Fruit fly (Drosophila melanogaster) whole organism, embryonic: ENCODE data around the gene Mtr3.
A peak's percentile ranks its signal among the peaks of the same experiment; 100 is the strongest.

Experiments used
- Ada2b ChIP-seq: fragments of 200-800 bp; sonication (Bioruptor generic); IDR thresholded peaks from 2 replicates; pipeline ENCODE4 v1.3.6; 2022; ENCODE audit warnings: missing biosample characterization, missing genetic modification characterization
- Antp ChIP-seq: fragments of 200-800 bp; sonication (Bioruptor generic); optimal IDR thresholded peaks from 3 replicates; lab custom pipeline; 2016; ENCODE audit warnings: missing biosample characterization, missing genetic modification characterization
- Atf6 ChIP-seq: fragments of 200-800 bp; sonication (Bioruptor generic); IDR thresholded peaks from 2 replicates; pipeline ENCODE4 v1.3.6; 2022; ENCODE audit warnings: missing biosample characterization, missing genetic modification characterization
- CG10543 ChIP-seq: fragments of 200-800 bp; sonication (Bioruptor generic); optimal IDR thresholded peaks from 3 replicates; lab custom pipeline; 2017; ENCODE audit warnings: missing biosample characterization, mild to moderate bottlenecking, missing genetic modification characterization, moderate library complexity
- CG11560 ChIP-seq: fragments of 200-800 bp; sonication (Bioruptor generic); IDR thresholded peaks from 3 replicates; pipeline ENCODE4 v1.3.6; 2022; ENCODE audit warnings: missing biosample characterization, missing genetic modification characterization
- CG17186 ChIP-seq: fragments of 200-800 bp; sonication (Bioruptor generic); optimal IDR thresholded peaks from 3 replicates; lab custom pipeline; 2017; ENCODE audit warnings: missing biosample characterization, missing genetic modification reagents, missing genetic modification characterization
- CG17829 ChIP-seq: fragments of 200-800 bp; optimal IDR thresholded peaks from 2 replicates; lab custom pipeline; 2019; ENCODE audit warnings: missing biosample characterization, mild to moderate bottlenecking, missing genetic modification characterization, moderate library complexity
- CG1792 ChIP-seq: fragments of 200-800 bp; sonication (Bioruptor generic); optimal IDR thresholded peaks from 2 replicates; lab custom pipeline; 2016; ENCODE audit warnings: missing biosample characterization, missing genetic modification characterization
- CG2889 ChIP-seq: fragments of 200-800 bp; sonication (Bioruptor generic); IDR thresholded peaks from 3 replicates; pipeline ENCODE4 v1.3.6; 2022; ENCODE audit warnings: missing biosample characterization, missing genetic modification characterization
- CG5180 ChIP-seq: fragments of 200-800 bp; sonication (Bioruptor generic); optimal IDR thresholded peaks from 3 replicates; lab custom pipeline; 2017; ENCODE audit warnings: missing biosample characterization, missing genetic modification characterization, mild to moderate bottlenecking, moderate library complexity, missing genetic modification reagents
- CG6272 ChIP-seq: fragments of 200-800 bp; sonication (Bioruptor generic); IDR thresholded peaks from 2 replicates; pipeline ENCODE4 v1.3.6; 2022; ENCODE audit warnings: missing biosample characterization, missing genetic modification characterization
- CG6654 ChIP-seq: fragments of 200-800 bp; sonication (Bioruptor generic); optimal IDR thresholded peaks from 2 replicates; lab custom pipeline; 2017; ENCODE audit warnings: missing biosample characterization, mild to moderate bottlenecking, missing genetic modification characterization
- CG7745 ChIP-seq: fragments of 200-800 bp; sonication (Bioruptor generic); optimal IDR thresholded peaks from 2 replicates; lab custom pipeline; 2018; ENCODE audit warnings: missing biosample characterization, mild to moderate bottlenecking, missing genetic modification characterization, moderate library complexity
- CG8281 ChIP-seq: fragments of 200-800 bp; sonication (Bioruptor generic); optimal IDR thresholded peaks from 2 replicates; lab custom pipeline; 2018; ENCODE audit warnings: missing biosample characterization, mild to moderate bottlenecking, missing genetic modification characterization, moderate library complexity
- CG9932 ChIP-seq: fragments of 200-800 bp; sonication (Bioruptor generic); IDR thresholded peaks from 2 replicates; pipeline ENCODE4 v1.3.6; 2022; ENCODE audit warnings: missing biosample characterization, missing genetic modification characterization
- CHES-1-like ChIP-seq: fragments of 200-800 bp; sonication (Bioruptor generic); optimal IDR thresholded peaks from 2 replicates; lab custom pipeline; 2016; ENCODE audit warnings: missing biosample characterization, missing genetic modification characterization
- CTCF ChIP-seq: fragments of 200-800 bp; sonication (Bioruptor generic); optimal IDR thresholded peaks from 2 replicates; lab custom pipeline; 2017; ENCODE audit warnings: missing biosample characterization, mild to moderate bottlenecking, missing genetic modification characterization, moderate library complexity
- CoRest ChIP-seq: fragments of 200-800 bp; sonication (Bioruptor generic); optimal IDR thresholded peaks from 3 replicates; lab custom pipeline; 2018; ENCODE audit warnings: missing biosample characterization, mild to moderate bottlenecking, missing genetic modification characterization, moderate library complexity
- Fer3 ChIP-seq: fragments of 200-800 bp; sonication (Bioruptor generic); optimal IDR thresholded peaks from 2 replicates; lab custom pipeline; 2018; ENCODE audit warnings: missing biosample characterization, mild to moderate bottlenecking, missing genetic modification characterization, moderate library complexity
- Kr ChIP-seq: fragments of 200-800 bp; sonication (Bioruptor generic); optimal IDR thresholded peaks from 2 replicates; lab custom pipeline; 2017; ENCODE audit warnings: missing biosample characterization, mild to moderate bottlenecking, missing genetic modification characterization
- Max ChIP-seq: fragments of 200-800 bp; sonication (Bioruptor generic); optimal IDR thresholded peaks from 2 replicates; lab custom pipeline; 2016; ENCODE audit warnings: missing biosample characterization, mild to moderate bottlenecking, missing genetic modification characterization
- Pdp1 ChIP-seq, 2 experiments: fragments of 200-800 bp; sonication (Bioruptor generic); optimal IDR thresholded peaks; 3 replicates each; lab custom pipeline; 2016; ENCODE audit warnings: missing biosample characterization in 2 of 2, missing genetic modification characterization in 2 of 2, mild to moderate bottlenecking in 1 of 2, moderate library complexity in 1 of 2
- Rfx ChIP-seq: fragments of 200-800 bp; sonication (Bioruptor generic); IDR thresholded peaks from 2 replicates; pipeline ENCODE4 v1.3.6; 2022; ENCODE audit warnings: missing biosample characterization, missing genetic modification characterization
- Spps ChIP-seq: fragments of 200-800 bp; sonication (Bioruptor generic); optimal IDR thresholded peaks from 2 replicates; lab custom pipeline; 2018; ENCODE audit warnings: missing biosample characterization, mild to moderate bottlenecking, missing genetic modification characterization
- Sry-β ChIP-seq: fragments of 200-800 bp; sonication (Bioruptor generic); optimal IDR thresholded peaks from 2 replicates; lab custom pipeline; 2018; ENCODE audit warnings: missing biosample characterization, mild to moderate bottlenecking, missing genetic modification characterization, moderate library complexity
- abd-A ChIP-seq: fragments of 200-800 bp; sonication (Bioruptor generic); optimal IDR thresholded peaks from 3 replicates; lab custom pipeline; 2019; ENCODE audit warnings: missing biosample characterization, mild to moderate bottlenecking, missing genetic modification characterization, moderate library complexity
- ap ChIP-seq: fragments of 200-800 bp; sonication (Bioruptor generic); IDR thresholded peaks from 2 replicates; pipeline ENCODE4 v1.3.6; 2022; ENCODE audit warnings: missing biosample characterization, missing genetic modification characterization
- chm ChIP-seq: fragments of 200-800 bp; sonication (Bioruptor generic); IDR thresholded peaks from 2 replicates; pipeline ENCODE4 v1.3.6; 2022; ENCODE audit warnings: missing biosample characterization, missing genetic modification characterization
- dati ChIP-seq: fragments of 200-800 bp; sonication (Bioruptor generic); IDR thresholded peaks from 2 replicates; pipeline ENCODE4 v1.3.6; 2022; ENCODE audit warnings: missing biosample characterization, missing genetic modification characterization
- eve ChIP-seq, 2 experiments: fragments of >200 bp; optimal IDR thresholded peaks; 2 replicates each; lab custom pipeline; 2017; ENCODE audit warnings: missing biosample characterization in 2 of 2, missing genetic modification characterization in 2 of 2
- fd102C ChIP-seq: fragments of 200-800 bp; sonication (Bioruptor generic); optimal IDR thresholded peaks from 2 replicates; lab custom pipeline; 2018; ENCODE audit warnings: missing biosample characterization, mild to moderate bottlenecking, missing genetic modification characterization, moderate library complexity
- gem ChIP-seq: fragments of 200-800 bp; sonication (Bioruptor generic); optimal IDR thresholded peaks from 2 replicates; lab custom pipeline; 2019; ENCODE audit warnings: missing biosample characterization, mild to moderate bottlenecking, missing genetic modification characterization, moderate library complexity
- gfzf ChIP-seq: fragments of 200-800 bp; sonication (Bioruptor generic); optimal IDR thresholded peaks from 2 replicates; lab custom pipeline; 2016; ENCODE audit warnings: missing biosample characterization, mild to moderate bottlenecking, missing genetic modification characterization, moderate library complexity
- hbn ChIP-seq: fragments of 200-800 bp; sonication (Bioruptor generic); IDR thresholded peaks from 2 replicates; pipeline ENCODE4 v1.3.6; 2022; ENCODE audit warnings: missing biosample characterization, missing genetic modification characterization; ENCODE audit not compliant: partially characterized antibody
- hth ChIP-seq: fragments of >200 bp; optimal IDR thresholded peaks from 2 replicates; lab custom pipeline; 2017; ENCODE audit warnings: inconsistent platforms
- ind ChIP-seq: fragments of 200-800 bp; sonication (Bioruptor generic); optimal IDR thresholded peaks from 3 replicates; lab custom pipeline; 2016; ENCODE audit warnings: missing biosample characterization, missing genetic modification characterization
- klu ChIP-seq: fragments of 200-800 bp; sonication (Bioruptor generic); IDR thresholded peaks from 2 replicates; pipeline ENCODE4 v1.3.6; 2022; ENCODE audit warnings: missing biosample characterization, missing genetic modification characterization
- lola ChIP-seq, 3 experiments: fragments of >200 bp in 2 of 3; fragments of 200-800 bp in 1 of 3; sonication (Bioruptor generic) in 1 of 3; optimal IDR thresholded peaks; 2 replicates each; lab custom pipeline; 2017 to 2019; ENCODE audit warnings: missing biosample characterization in 3 of 3, missing genetic modification characterization in 3 of 3, mild to moderate bottlenecking in 1 of 3, moderate library complexity in 1 of 3
- nerfin-1 ChIP-seq: fragments of 200-800 bp; sonication (Bioruptor generic); optimal IDR thresholded peaks from 3 replicates; lab custom pipeline; 2019; ENCODE audit warnings: missing biosample characterization, mild to moderate bottlenecking, missing genetic modification characterization, moderate library complexity
- prd ChIP-seq, 3 experiments: fragments of >200 bp in 2 of 3; fragments of 200-800 bp in 1 of 3; sonication (Bioruptor generic) in 1 of 3; optimal IDR thresholded peaks in 2 of 3; IDR thresholded peaks in 1 of 3; 2 replicates in 2 of 3; 3 replicates in 1 of 3; pipeline versions ENCODE4 v1.3.6 to Lab custom; 2017 to 2022; ENCODE audit warnings: missing biosample characterization in 1 of 3, missing genetic modification characterization in 1 of 3
- salm ChIP-seq: fragments of 200-800 bp; sonication (Bioruptor generic); optimal IDR thresholded peaks from 2 replicates; lab custom pipeline; 2018; ENCODE audit warnings: missing biosample characterization, mild to moderate bottlenecking, missing genetic modification characterization
- sc ChIP-seq, 3 experiments: fragments of >200 bp in 2 of 3; fragments of 200-800 bp in 1 of 3; sonication (Bioruptor generic) in 1 of 3; optimal IDR thresholded peaks; 2 replicates in 2 of 3; 3 replicates in 1 of 3; lab custom pipeline; 2017; ENCODE audit warnings: mild to moderate bottlenecking in 1 of 3, missing biosample characterization in 1 of 3, missing genetic modification characterization in 1 of 3, missing genetic modification reagents in 1 of 3
- sens ChIP-seq: fragments of 200-800 bp; sonication (Bioruptor generic); peaks from one replicate; lab custom pipeline; 2016; ENCODE audit warnings: missing biosample characterization, missing genetic modification characterization
- slp2 ChIP-seq: fragments of 200-800 bp; sonication (Bioruptor generic); optimal IDR thresholded peaks from 2 replicates; lab custom pipeline; 2016; ENCODE audit warnings: missing biosample characterization, missing genetic modification characterization
- trem ChIP-seq: fragments of 200-800 bp; optimal IDR thresholded peaks from 3 replicates; lab custom pipeline; 2019; ENCODE audit warnings: missing biosample characterization, mild to moderate bottlenecking, missing genetic modification characterization, moderate library complexity
- vnd ChIP-seq: fragments of 200-800 bp; sonication (Bioruptor generic); IDR thresholded peaks from 3 replicates; pipeline ENCODE4 v1.3.6; 2022; ENCODE audit warnings: missing biosample characterization, missing genetic modification characterization; ENCODE audit not compliant: partially characterized antibody
- zen ChIP-seq: fragments of 200-800 bp; sonication (Bioruptor generic); optimal IDR thresholded peaks from 3 replicates; lab custom pipeline; 2018; ENCODE audit warnings: missing biosample characterization, mild to moderate bottlenecking, missing genetic modification characterization, moderate library complexity

Mtr3 gene

DNA sequence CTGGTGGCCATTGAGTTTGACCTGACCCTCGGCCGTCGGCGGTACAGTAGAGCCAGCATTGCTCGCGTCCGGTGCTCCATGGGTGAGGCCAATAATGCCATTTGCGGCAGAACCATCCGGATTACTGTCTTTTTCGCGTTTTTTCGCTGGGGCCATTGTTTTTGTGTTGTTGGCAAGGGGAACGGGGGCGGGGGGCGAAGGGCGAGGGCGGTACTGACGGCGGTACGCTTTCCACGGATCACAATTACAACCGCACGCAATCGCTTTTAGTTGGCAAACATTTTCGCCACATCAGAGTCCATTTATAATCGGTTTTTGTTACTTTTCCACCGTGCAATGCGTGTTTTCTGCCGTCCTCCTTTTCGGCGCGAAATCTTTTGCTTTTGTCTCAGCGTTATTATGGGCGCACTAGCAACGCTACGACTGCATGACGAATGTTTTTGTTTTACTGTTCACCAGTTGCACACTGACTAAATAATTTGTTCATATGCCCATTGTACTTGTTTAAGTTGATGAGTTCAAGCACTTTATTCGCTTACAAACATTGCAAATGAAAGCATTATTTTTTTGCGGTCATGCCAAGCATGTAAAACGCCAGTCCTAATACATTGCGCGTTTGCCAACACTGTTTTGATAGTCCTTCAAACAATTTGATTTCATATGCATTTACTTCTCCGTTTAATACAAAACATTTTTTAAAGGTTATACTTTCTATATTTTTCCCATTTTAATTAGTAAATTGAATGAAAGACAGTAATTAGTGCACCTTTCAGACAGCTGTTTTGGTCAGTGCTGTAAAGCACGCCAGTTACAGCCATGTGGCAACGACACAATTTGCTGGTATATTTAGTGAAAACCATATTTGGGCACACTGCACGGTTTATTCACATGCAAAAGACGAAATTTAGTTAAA, 9.6 kb upstream of the Mtr3 start, which contains the start of gene Pfdn6 (continued):
- TF ChIP-seq sc (optimal IDR thresholded peaks at IDR 0.05; lab: Kevin White, UChicago) (no peak), sc (GFP tag; optimal IDR thresholded peaks at IDR 0.05; lab: Kevin White, UChicago) (no peak), vnd (GFP tag; lab: Robert Waterston, UW) (peak; percentile 83), eve (GFP tag; optimal IDR thresholded peaks at IDR 0.05; lab: Kevin White, UChicago) (no peak), Atf6 (peak; percentile 73), hbn (GFP tag; lab: Robert Waterston, UW) (no peak), Pdp1 (GFP tag; optimal IDR thresholded peaks at IDR 0.05; lab: Kevin White, UChicago) (peak; percentile 51 to 62), CG7745 (tag; lab: Kevin White, UChicago) (no peak), salm (tag; lab: Kevin White, UChicago) (no peak), klu (GFP tag; lab: Robert Waterston, UW) (peak; percentile 80), prd (optimal IDR thresholded peaks at IDR 0.05; lab: Kevin White, UChicago) (no peak), prd (GFP tag; IDR thresholded peaks at IDR 0.05; lab: Robert Waterston, UW) (peak; percentile 83), CoRest (tag; lab: Kevin White, UChicago) (peak; percentile 82), Sry-β (no peak), CG1792 (peak; percentile 95), trem (tag; lab: Kevin White, UChicago) (peak; percentile 77), Fer3 (tag; lab: Kevin White, UChicago) (peak; percentile 70), chm (GFP tag; lab: Robert Waterston, UW) (no peak), hth (lab: Kevin White, UChicago) (no peak), Max (GFP tag; lab: Kevin White, UChicago) (peak; percentile 86), nerfin-1 (peak; percentile 66), CG8281 (tag; lab: Kevin White, UChicago) (no peak), Spps (tag; lab: Kevin White, UChicago) (peak; percentile 23), Kr (GFP tag; lab: Kevin White, UChicago) (no peak), CG17186 (GFP tag; lab: Kevin White, UChicago) (peak; percentile 60), CG9932 (GFP tag; lab: Robert Waterston, UW) (peak; percentile 82), CHES-1-like (GFP tag; lab: Kevin White, UChicago) (peak; percentile 62), ind (GFP tag; lab: Kevin White, UChicago) (peak; percentile 80), ap (peak; percentile 60), CG2889 (GFP tag; lab: Robert Waterston, UW) (peak; percentile 83; the same call in 2 of the 3 replicates), CG11560 (tag; lab: Robert Waterston, UW) (no peak), CG6272 (GFP tag; lab: Robert Waterston, UW) (no peak; the same call in none of the 2 replicates), CG10543 (GFP tag; lab: Kevin White, UChicago) (peak; percentile 79), gfzf (GFP tag; lab: Kevin White, UChicago) (peak; percentile 81), lola (GFP tag; optimal IDR thresholded peaks at IDR 0.05; lab: Kevin White, UChicago) (peak in 1 of 3 experiments; percentile 85), Antp (GFP tag; lab: Kevin White, UChicago) (peak; percentile 57), abd-A (tag; lab: Kevin White, UChicago) (no peak), fd102C (GFP tag; lab: Kevin White, UChicago) (no peak), CG17829 (tag; lab: Kevin White, UChicago) (peak; percentile 67), CTCF (GFP tag; lab: Kevin White, UChicago) (no peak), Rfx (peak; percentile 80), dati (0 out of 2 replicates have a peak, but pooled peaks have one; percentile 39), sens (GFP tag; lab: Kevin White, UChicago) (peak; percentile 84), zen (peak; percentile 89), Ada2b (peak; percentile 74), slp2 (GFP tag; lab: Kevin White, UChicago) (peak; percentile 61), CG5180 (no peak), CG6654 (GFP tag; lab: Kevin White, UChicago) (no peak), gem (tag; lab: Kevin White, UChicago) (peak; percentile 93)
